Worm (Caenorhabditis elegans) whole organism, early embryonic: Measurements from ENCODE around the gene Y79H2A.2.
A peak's percentile ranks its signal among the peaks of the same experiment; 100 is the strongest.

Experiments used
- B0310.2 ChIP-seq: sonication (generic microtip); optimal IDR thresholded peaks from 2 replicates; lab custom pipeline; 2016; ENCODE audit warnings: mild to moderate bottlenecking, missing genetic modification characterization, missing compliant biosample characterization
- F13C5.2 ChIP-seq: sonication (generic microtip); optimal IDR thresholded peaks from 2 replicates; lab custom pipeline; 2017; ENCODE audit warnings: mild to moderate bottlenecking, missing genetic modification characterization, inconsistent platforms, missing compliant biosample characterization
- aly-1 ChIP-seq: sonication (generic microtip); optimal IDR thresholded peaks from 2 replicates; lab custom pipeline; 2016; ENCODE audit warnings: missing genetic modification characterization, missing compliant biosample characterization
- ama-1 ChIP-seq: fragments of 150-350 bp; optimal IDR thresholded peaks from 2 replicates; lab custom pipeline; 2014
- ceh-13 ChIP-seq: fragments of 200-800 bp; sonication (Bioruptor generic); optimal IDR thresholded peaks from 2 replicates; lab custom pipeline; 2018; ENCODE audit warnings: mild to moderate bottlenecking, missing genetic modification characterization, missing compliant biosample characterization
- ceh-36 ChIP-seq: sonication (generic microtip); optimal IDR thresholded peaks from 2 replicates; lab custom pipeline; 2016; ENCODE audit warnings: missing genetic modification characterization, inconsistent platforms, missing compliant biosample characterization
- ets-7 ChIP-seq: sonication (generic microtip); optimal IDR thresholded peaks from 2 replicates; lab custom pipeline; 2016; ENCODE audit warnings: missing genotype, missing genetic modification characterization, missing compliant biosample characterization
- flt-1 ChIP-seq: fragments of 200-800 bp; sonication (Bioruptor generic); IDR thresholded peaks from 2 replicates; pipeline ENCODE4 v1.3.6; 2022; ENCODE audit warnings: missing genetic modification characterization, missing compliant biosample characterization
- hmbx-1 ChIP-seq: sonication (generic microtip); optimal IDR thresholded peaks from 2 replicates; lab custom pipeline; 2016; ENCODE audit warnings: mild to moderate bottlenecking, missing genetic modification characterization, missing compliant biosample characterization
- hmg-4 ChIP-seq: fragments of 200-800 bp; sonication (Bioruptor generic); optimal IDR thresholded peaks from 2 replicates; lab custom pipeline; 2018; ENCODE audit warnings: mild to moderate bottlenecking, missing genetic modification characterization, missing compliant biosample characterization
- hnd-1 ChIP-seq: sonication (generic microtip); optimal IDR thresholded peaks from 2 replicates; lab custom pipeline; 2016; ENCODE audit warnings: missing genetic modification characterization, missing compliant biosample characterization
- pes-1 ChIP-seq: fragments of 200-800 bp; sonication (Bioruptor generic); IDR thresholded peaks from 2 replicates; pipeline ENCODE4 v1.3.6; 2022; ENCODE audit warnings: missing genetic modification reagents, missing genetic modification characterization, missing compliant biosample characterization
- scrt-1 ChIP-seq: fragments of 200-800 bp; sonication (Bioruptor generic); IDR thresholded peaks from 2 replicates; pipeline ENCODE4 v1.3.6; 2022; ENCODE audit warnings: missing genetic modification characterization, missing compliant biosample characterization
- sea-1 ChIP-seq: fragments of 200-800 bp; sonication (Bioruptor generic); conservative IDR thresholded peaks from 2 replicates; pipeline ENCODE4 v1.3.6; 2022; ENCODE audit warnings: missing genetic modification characterization, missing compliant biosample characterization
- tbx-11 ChIP-seq: fragments of 200-800 bp; sonication (Bioruptor generic); IDR thresholded peaks from 2 replicates; pipeline ENCODE4 v1.3.6; 2022; ENCODE audit warnings: missing genetic modification characterization, missing compliant biosample characterization
- tbx-37 ChIP-seq: fragments of 200-800 bp; sonication (Bioruptor generic); conservative IDR thresholded peaks from 2 replicates; pipeline ENCODE4 v1.3.6; 2022; ENCODE audit warnings: missing genetic modification reagents, missing genetic modification characterization, missing compliant biosample characterization
- tra-4 ChIP-seq: sonication (generic microtip); optimal IDR thresholded peaks from 2 replicates; lab custom pipeline; 2017; ENCODE audit warnings: missing genetic modification characterization, missing compliant biosample characterization

Gene Y79H2A.2

DNA sequence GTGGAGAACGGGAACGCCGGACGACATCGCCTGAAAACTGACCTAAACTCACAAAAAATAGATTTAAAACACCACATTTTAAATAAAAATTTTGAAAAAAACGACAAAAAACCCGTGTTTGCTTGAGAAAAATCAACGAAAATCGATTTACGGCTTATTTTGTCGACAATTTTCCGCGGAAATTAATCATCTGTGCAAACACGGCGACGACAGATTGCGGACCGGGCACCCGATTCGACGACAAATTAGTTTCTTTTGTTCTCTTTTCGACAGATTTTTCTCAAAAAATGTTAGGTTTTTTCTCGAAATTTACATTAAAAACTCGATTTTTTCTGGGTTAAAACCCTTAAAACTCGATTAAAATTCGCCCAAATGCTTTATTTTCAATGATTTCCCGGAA is 27.9 kb upstream of the Y79H2A.2 start, which contains the start of gene arx-3:
arx-3 (minus strand) TSS at position 30 of the 400 bp plus-strand sequence.
- TF ChIP-seq F13C5.2 (peak; percentile 5), tra-4 (tag; lab: Kevin White, UChicago) (no peak)

DNA sequence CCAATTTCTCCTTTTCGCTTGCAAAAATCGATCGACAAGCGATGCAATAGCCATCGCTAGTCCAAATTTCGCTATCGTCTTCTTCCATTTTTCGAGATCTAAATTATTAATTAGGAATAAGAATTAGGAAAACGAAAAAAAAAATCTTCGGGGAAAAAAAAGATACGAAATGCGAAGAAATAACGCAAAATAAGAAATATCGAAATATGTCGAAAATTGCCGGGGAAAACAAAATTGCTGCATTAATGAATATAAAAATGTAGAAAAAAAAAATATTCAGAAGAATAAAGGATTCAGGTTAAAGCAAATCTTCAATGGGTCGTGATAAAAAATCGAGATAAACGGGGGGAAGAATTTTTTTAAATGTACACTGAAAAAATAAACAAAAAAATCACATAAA is 21.6 kb upstream of the Y79H2A.2 start, which contains the start of gene Y79H2A.3:
Y79H2A.3 (minus strand) TSS at position 101 of the 400 bp plus-strand sequence.
- TF ChIP-seq ets-7 (tag; lab: Kevin White, UChicago), result no peak
- no peak for TF ChIP-seq ceh-36 (tag; lab: Kevin White, UChicago)
- no peak for TF ChIP-seq B0310.2 (tag; lab: Kevin White, UChicago)
- TF ChIP-seq hmg-4 (GFP tag; lab: Kevin White, UChicago), result no peak
- no peak for TF ChIP-seq scrt-1 (GFP tag; lab: Robert Waterston, UW)
- TF ChIP-seq tra-4 (tag; lab: Kevin White, UChicago), result no peak
- TF ChIP-seq pes-1, result no peak
- TF ChIP-seq tbx-11 (GFP tag; lab: Robert Waterston, UW), result no peak
- TF ChIP-seq tbx-37 (GFP tag; lab: Robert Waterston, UW), result no peak
- no peak for TF ChIP-seq ama-1 (lab: Kevin White, UChicago)
- TF ChIP-seq sea-1, result no peak

DNA sequence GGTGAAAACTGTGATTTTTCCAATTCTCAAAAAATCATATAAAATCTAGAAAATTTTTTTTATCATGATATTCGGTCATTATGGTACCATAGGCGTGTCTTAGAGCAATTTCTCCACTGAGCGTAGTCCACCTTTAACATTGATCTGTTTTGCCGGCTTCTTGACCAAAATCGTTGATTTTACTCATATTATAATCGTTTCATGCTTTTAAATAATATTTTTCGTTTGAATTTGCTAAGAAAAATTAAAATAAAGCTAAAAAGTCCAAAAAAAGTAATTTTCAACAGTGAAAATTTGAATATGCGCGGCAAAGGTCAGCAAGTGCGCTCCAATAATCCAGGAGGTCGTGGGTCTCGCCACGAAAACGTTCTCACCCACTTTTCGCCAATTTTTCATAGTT is 10.4 kb upstream of the Y79H2A.2 start, which contains the start of gene Y79H2A.4:
Y79H2A.4 (plus strand) TSS at position 301 of the 400 bp plus-strand sequence.
- no peak for TF ChIP-seq ama-1 (lab: Kevin White, UChicago)

DNA sequence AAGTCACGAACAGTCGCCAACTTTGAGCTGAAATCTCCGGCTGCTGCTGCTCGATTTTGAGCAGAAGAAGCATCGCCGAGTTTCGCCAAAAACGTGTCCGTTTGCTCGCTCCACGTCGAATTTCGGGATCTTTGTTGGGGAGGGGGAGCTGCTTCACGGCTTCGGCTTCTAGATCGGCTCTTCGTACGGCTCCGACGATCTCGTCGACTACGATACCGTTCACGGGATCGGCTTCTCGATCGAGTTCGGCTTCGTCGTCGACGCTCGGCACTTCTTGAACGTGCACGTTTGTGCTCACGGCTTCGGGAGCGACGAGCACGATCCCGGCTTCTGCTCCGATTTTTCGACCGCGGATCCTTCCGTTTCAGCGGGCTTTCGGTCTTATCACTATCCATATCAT is 6.6 kb upstream of the Y79H2A.2 start:
- TF ChIP-seq hmg-4 (GFP tag; lab: Kevin White, UChicago) (no peak), F13C5.2 (no peak), flt-1 (GFP tag; lab: Robert Waterston, UW) (no peak), aly-1 (tag; lab: Kevin White, UChicago) (no peak), hmbx-1 (tag; lab: Kevin White, UChicago) (no peak), pes-1 (no peak), scrt-1 (GFP tag; lab: Robert Waterston, UW) (no peak), sea-1 (no peak), B0310.2 (tag; lab: Kevin White, UChicago) (no peak), tbx-11 (GFP tag; lab: Robert Waterston, UW) (no peak)

DNA sequence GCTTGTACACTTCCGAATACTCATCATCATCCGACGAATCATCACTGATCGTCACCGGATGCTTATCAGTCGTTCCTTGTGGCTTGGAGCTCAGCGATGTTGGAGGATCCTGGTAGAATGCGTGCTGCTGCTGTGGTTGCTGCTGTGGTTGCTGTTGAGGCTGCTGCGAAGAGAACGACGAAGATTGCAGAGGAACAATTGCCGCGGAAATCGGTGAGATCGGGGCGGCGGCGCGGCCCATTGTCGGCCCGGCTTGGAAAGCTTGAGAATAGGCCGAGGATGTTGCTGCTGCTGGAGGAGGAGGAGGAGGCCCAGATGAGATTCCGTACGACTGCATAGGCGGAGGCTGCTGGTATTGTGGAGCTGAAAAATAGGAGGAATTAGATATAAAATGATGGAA is 3.7 kb upstream of the Y79H2A.2 start:
- no peak for TF ChIP-seq hmg-4 (GFP tag; lab: Kevin White, UChicago)

DNA sequence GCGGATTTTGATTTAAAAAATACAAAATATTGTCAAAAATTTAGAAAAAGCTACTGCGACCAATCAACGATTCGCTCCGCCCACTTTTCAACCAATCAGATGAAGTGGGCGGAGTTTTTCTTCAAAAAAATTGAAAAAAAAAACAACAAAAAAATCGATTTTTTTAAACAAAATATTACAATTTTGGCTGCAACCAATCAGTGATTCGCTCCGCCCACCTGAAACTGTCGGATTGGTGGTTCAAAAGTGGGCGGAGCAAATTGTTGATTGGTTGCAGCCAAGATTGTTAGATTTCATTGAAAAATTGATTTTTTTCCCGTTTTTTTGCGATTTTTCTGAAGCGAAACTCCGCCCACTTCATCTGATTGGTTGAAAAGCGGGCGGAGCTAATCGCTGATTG is 2.7 kb upstream of the Y79H2A.2 start:
- TF ChIP-seq hnd-1 (tag; lab: Kevin White, UChicago) (no peak), ceh-36 (tag; lab: Kevin White, UChicago) (no peak), ets-7 (tag; lab: Kevin White, UChicago) (no peak), ama-1 (lab: Kevin White, UChicago) (no peak), hmbx-1 (tag; lab: Kevin White, UChicago) (no peak), hmg-4 (GFP tag; lab: Kevin White, UChicago) (no peak), tra-4 (tag; lab: Kevin White, UChicago) (no peak), F13C5.2 (no peak), tbx-11 (GFP tag; lab: Robert Waterston, UW) (no peak), pes-1 (no peak), flt-1 (GFP tag; lab: Robert Waterston, UW) (no peak), B0310.2 (tag; lab: Kevin White, UChicago) (no peak), aly-1 (tag; lab: Kevin White, UChicago) (no peak), ceh-13 (GFP tag; lab: Kevin White, UChicago) (no peak), sea-1 (no peak)

DNA sequence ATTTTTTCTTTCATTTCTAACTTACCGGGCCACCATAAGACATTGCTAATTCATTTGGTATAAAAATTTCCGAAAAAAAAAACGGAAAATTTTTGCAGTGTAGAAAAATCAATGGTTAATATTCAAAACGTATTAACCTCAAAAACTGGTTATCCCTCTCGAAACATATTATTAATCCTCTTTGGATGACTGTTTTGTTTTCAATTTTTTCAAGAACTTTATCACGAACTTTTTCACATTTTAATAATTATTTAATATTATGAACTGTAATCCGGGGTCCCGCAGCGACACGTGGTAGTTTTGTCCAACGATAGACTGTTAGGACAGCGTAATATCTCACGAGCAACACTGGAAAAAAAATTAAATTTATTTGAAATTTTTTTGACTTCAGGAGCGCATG is 1.8 kb downstream of the Y79H2A.2 start, which contains the start of gene Y79H2A.12:
Y79H2A.12 (minus strand) TSS at position 101 of the 400 bp plus-strand sequence.
- no peak for TF ChIP-seq ceh-13 (GFP tag; lab: Kevin White, UChicago)

DNA sequence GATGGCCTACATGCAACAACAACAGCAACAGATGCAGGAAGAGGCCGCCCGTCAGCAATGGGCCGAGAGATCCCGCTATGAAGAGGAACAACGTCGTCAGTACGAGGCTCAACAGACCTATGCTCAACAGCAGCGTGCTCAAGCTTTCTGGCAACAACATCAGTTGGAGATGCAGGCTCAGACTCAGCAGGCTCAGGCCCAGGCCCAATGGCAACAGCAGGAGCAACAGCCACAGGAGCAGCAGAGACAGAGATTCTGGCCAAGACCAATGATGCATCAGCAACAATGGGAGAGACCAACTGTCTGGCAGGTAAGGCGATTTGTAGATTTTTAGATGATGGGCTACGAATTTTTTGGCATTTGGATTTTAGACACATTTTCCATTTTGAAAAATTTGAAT is 8.3 kb downstream of the Y79H2A.2 start:
- TF ChIP-seq F13C5.2 (no peak), B0310.2 (tag; lab: Kevin White, UChicago) (no peak), hmg-4 (GFP tag; lab: Kevin White, UChicago) (no peak), scrt-1 (GFP tag; lab: Robert Waterston, UW) (no peak), ets-7 (tag; lab: Kevin White, UChicago) (no peak), tra-4 (tag; lab: Kevin White, UChicago) (no peak), pes-1 (no peak), tbx-11 (GFP tag; lab: Robert Waterston, UW) (no peak), hmbx-1 (tag; lab: Kevin White, UChicago) (no peak), hnd-1 (tag; lab: Kevin White, UChicago) (no peak), tbx-37 (GFP tag; lab: Robert Waterston, UW) (no peak), ama-1 (lab: Kevin White, UChicago) (no peak), ceh-36 (tag; lab: Kevin White, UChicago) (no peak), aly-1 (tag; lab: Kevin White, UChicago) (no peak), flt-1 (GFP tag; lab: Robert Waterston, UW) (no peak), sea-1 (no peak), ceh-13 (GFP tag; lab: Kevin White, UChicago) (no peak)
